Worm (Caenorhabditis elegans) whole organism, early embryonic: Measurements from ENCODE around the gene C09E10.3.
A peak's percentile ranks its signal among the peaks of the same experiment; 100 is the strongest.

Experiments
- B0310.2 ChIP-seq: sonication (generic microtip); optimal IDR thresholded peaks from 2 replicates; lab custom pipeline; 2016; ENCODE audit warnings: mild to moderate bottlenecking, missing genetic modification characterization, missing compliant biosample characterization
- F13C5.2 ChIP-seq: sonication (generic microtip); optimal IDR thresholded peaks from 2 replicates; lab custom pipeline; 2017; ENCODE audit warnings: mild to moderate bottlenecking, missing genetic modification characterization, inconsistent platforms, missing compliant biosample characterization
- aly-1 ChIP-seq: sonication (generic microtip); optimal IDR thresholded peaks from 2 replicates; lab custom pipeline; 2016; ENCODE audit warnings: missing genetic modification characterization, missing compliant biosample characterization
- ama-1 ChIP-seq: fragments of 150-350 bp; optimal IDR thresholded peaks from 2 replicates; lab custom pipeline; 2014
- ceh-13 ChIP-seq: fragments of 200-800 bp; sonication (Bioruptor generic); optimal IDR thresholded peaks from 2 replicates; lab custom pipeline; 2018; ENCODE audit warnings: mild to moderate bottlenecking, missing genetic modification characterization, missing compliant biosample characterization
- ceh-36 ChIP-seq: sonication (generic microtip); optimal IDR thresholded peaks from 2 replicates; lab custom pipeline; 2016; ENCODE audit warnings: missing genetic modification characterization, inconsistent platforms, missing compliant biosample characterization
- ets-7 ChIP-seq: sonication (generic microtip); optimal IDR thresholded peaks from 2 replicates; lab custom pipeline; 2016; ENCODE audit warnings: missing genotype, missing genetic modification characterization, missing compliant biosample characterization
- flt-1 ChIP-seq: fragments of 200-800 bp; sonication (Bioruptor generic); IDR thresholded peaks from 2 replicates; pipeline ENCODE4 v1.3.6; 2022; ENCODE audit warnings: missing genetic modification characterization, missing compliant biosample characterization
- hmbx-1 ChIP-seq: sonication (generic microtip); optimal IDR thresholded peaks from 2 replicates; lab custom pipeline; 2016; ENCODE audit warnings: mild to moderate bottlenecking, missing genetic modification characterization, missing compliant biosample characterization
- hmg-4 ChIP-seq: fragments of 200-800 bp; sonication (Bioruptor generic); optimal IDR thresholded peaks from 2 replicates; lab custom pipeline; 2018; ENCODE audit warnings: mild to moderate bottlenecking, missing genetic modification characterization, missing compliant biosample characterization
- hnd-1 ChIP-seq: sonication (generic microtip); optimal IDR thresholded peaks from 2 replicates; lab custom pipeline; 2016; ENCODE audit warnings: missing genetic modification characterization, missing compliant biosample characterization
- pes-1 ChIP-seq: fragments of 200-800 bp; sonication (Bioruptor generic); IDR thresholded peaks from 2 replicates; pipeline ENCODE4 v1.3.6; 2022; ENCODE audit warnings: missing genetic modification reagents, missing genetic modification characterization, missing compliant biosample characterization
- scrt-1 ChIP-seq: fragments of 200-800 bp; sonication (Bioruptor generic); IDR thresholded peaks from 2 replicates; pipeline ENCODE4 v1.3.6; 2022; ENCODE audit warnings: missing genetic modification characterization, missing compliant biosample characterization
- sea-1 ChIP-seq: fragments of 200-800 bp; sonication (Bioruptor generic); conservative IDR thresholded peaks from 2 replicates; pipeline ENCODE4 v1.3.6; 2022; ENCODE audit warnings: missing genetic modification characterization, missing compliant biosample characterization
- tbx-11 ChIP-seq: fragments of 200-800 bp; sonication (Bioruptor generic); IDR thresholded peaks from 2 replicates; pipeline ENCODE4 v1.3.6; 2022; ENCODE audit warnings: missing genetic modification characterization, missing compliant biosample characterization
- tbx-37 ChIP-seq: fragments of 200-800 bp; sonication (Bioruptor generic); conservative IDR thresholded peaks from 2 replicates; pipeline ENCODE4 v1.3.6; 2022; ENCODE audit warnings: missing genetic modification reagents, missing genetic modification characterization, missing compliant biosample characterization
- tra-4 ChIP-seq: sonication (generic microtip); optimal IDR thresholded peaks from 2 replicates; lab custom pipeline; 2017; ENCODE audit warnings: missing genetic modification characterization, missing compliant biosample characterization

The C09E10.3 gene

ce11 chrX:991274-991673, at the start of gene C09E10.3, which contains the start of gene dgk-1:
Gene C09E10.3 (minus strand): TSS chrX:991374.
Gene dgk-1 (minus strand): TSS chrX:991456.
- TF ChIP-seq pes-1 (GFP tag; lab: Robert Waterston, UW), result no peak
- no peak for TF ChIP-seq aly-1
- no peak for TF ChIP-seq flt-1
- no peak for TF ChIP-seq F13C5.2 (tag; lab: Kevin White, UChicago)
- no peak for TF ChIP-seq hnd-1 (tag; lab: Kevin White, UChicago)
- no peak for TF ChIP-seq hmg-4
- TF ChIP-seq ama-1, result no peak
- no peak for TF ChIP-seq ceh-36
- TF ChIP-seq tbx-11 (GFP tag; lab: Robert Waterston, UW), result no peak
- no peak for TF ChIP-seq tbx-37 (GFP tag; lab: Robert Waterston, UW)

- TF ChIP-seq ceh-13, result no peak
- no peak for TF ChIP-seq flt-1
- no peak for TF ChIP-seq tbx-37 (GFP tag; lab: Robert Waterston, UW)
- TF ChIP-seq hmg-4, result no peak
- TF ChIP-seq tra-4, result no peak
- no peak for TF ChIP-seq F13C5.2 (tag; lab: Kevin White, UChicago)
- TF ChIP-seq ceh-36, result no peak
- TF ChIP-seq scrt-1 (GFP tag; lab: Robert Waterston, UW), result no peak
Observed at ce11 chrX:1038347-1038746, 47.2 kb upstream of the C09E10.3 start, which contains the start of gene F55A4.7. Gene F55A4.7 (minus strand): TSS chrX:1038447.

DNA sequence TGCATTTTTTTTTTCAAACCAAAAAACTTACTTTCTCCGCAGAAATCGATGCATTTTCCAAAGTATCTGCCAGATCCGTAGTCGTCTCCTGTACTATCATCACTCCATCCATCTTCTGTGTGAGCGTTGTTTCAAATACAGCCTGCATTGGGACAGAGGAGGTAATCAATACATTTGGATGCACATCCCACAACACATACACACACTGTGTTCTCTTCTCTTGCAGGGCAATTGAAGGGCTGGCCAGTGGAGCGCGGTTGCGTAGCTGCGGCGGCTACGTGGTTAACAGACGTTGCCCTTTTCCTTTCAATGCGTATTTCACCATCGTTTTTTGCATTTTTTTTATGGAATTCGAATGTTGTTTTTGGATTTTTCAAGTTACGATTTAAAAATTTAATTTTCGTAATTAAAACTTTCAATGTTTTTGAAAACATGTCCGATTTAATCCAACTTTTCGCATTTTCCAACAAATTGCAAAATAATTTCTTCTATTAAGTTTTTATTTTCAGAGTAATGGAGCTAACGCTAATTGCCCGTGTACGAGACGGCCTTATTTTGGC, 43.9 kb upstream of the C09E10.3 start, which contains the start of the genes stau-1 and sec-22:
Gene stau-1, minus strand, starts transcription at position 248 of the 560 bp plus-strand sequence.
Gene sec-22, plus strand, starts transcription at position 510 of the 560 bp plus-strand sequence.
- no peak for TF ChIP-seq ceh-13
- TF ChIP-seq hnd-1 (tag; lab: Kevin White, UChicago), result no peak
- no peak for TF ChIP-seq ceh-36
- peak; percentile 53 for TF ChIP-seq F13C5.2 (tag; lab: Kevin White, UChicago)
- no peak for TF ChIP-seq ets-7 (tag; lab: Kevin White, UChicago)
- TF ChIP-seq tbx-37 (GFP tag; lab: Robert Waterston, UW), result no peak
- TF ChIP-seq hmg-4, result peak; percentile 48
- no peak for TF ChIP-seq scrt-1 (GFP tag; lab: Robert Waterston, UW)
- no peak for TF ChIP-seq B0310.2
- no peak for TF ChIP-seq flt-1
- no peak for TF ChIP-seq hmbx-1 (tag; lab: Kevin White, UChicago)
- TF ChIP-seq sea-1, result no peak
- TF ChIP-seq pes-1 (GFP tag; lab: Robert Waterston, UW), result no peak

- TF ChIP-seq B0310.2, result no peak
- TF ChIP-seq ets-7 (tag; lab: Kevin White, UChicago), result no peak
- no peak for TF ChIP-seq hnd-1 (tag; lab: Kevin White, UChicago)
- no peak for TF ChIP-seq tbx-11 (GFP tag; lab: Robert Waterston, UW)
- TF ChIP-seq flt-1, result no peak
- no peak for TF ChIP-seq ama-1
- no peak for TF ChIP-seq pes-1 (GFP tag; lab: Robert Waterston, UW)
- no peak for TF ChIP-seq tra-4
- no peak for TF ChIP-seq aly-1
- TF ChIP-seq hmg-4, result no peak
- TF ChIP-seq tbx-37 (GFP tag; lab: Robert Waterston, UW), result no peak
- no peak for TF ChIP-seq ceh-36
Observed at ce11 chrX:1030867-1031266, 39.7 kb upstream of the C09E10.3 start.

DNA sequence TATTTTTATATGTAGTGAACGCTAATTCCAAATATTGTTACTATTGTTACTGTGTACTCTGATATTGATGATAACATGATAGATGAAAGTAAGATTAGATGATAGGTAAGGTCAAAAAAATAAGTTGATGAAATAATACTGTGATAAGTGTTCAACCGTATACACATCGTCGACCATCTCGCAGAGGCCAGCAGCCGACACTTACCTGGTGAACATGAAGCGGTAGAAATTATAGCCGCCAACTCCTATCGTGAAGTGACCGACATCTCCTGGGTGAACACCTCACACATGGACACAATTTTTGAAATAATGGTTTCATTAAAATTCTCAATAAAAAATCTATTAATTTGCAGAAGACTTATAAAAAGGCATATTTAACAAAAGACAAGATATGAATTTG, 36.2 kb upstream of the C09E10.3 start:
- no peak for TF ChIP-seq hmbx-1 (tag; lab: Kevin White, UChicago)
- TF ChIP-seq ceh-36, result no peak
- no peak for TF ChIP-seq hmg-4
- no peak for TF ChIP-seq hnd-1 (tag; lab: Kevin White, UChicago)
- TF ChIP-seq aly-1, result no peak
- TF ChIP-seq ceh-13, result no peak
- TF ChIP-seq tbx-11 (GFP tag; lab: Robert Waterston, UW), result no peak
- no peak for TF ChIP-seq flt-1
- TF ChIP-seq sea-1, result no peak
- TF ChIP-seq ets-7 (tag; lab: Kevin White, UChicago), result no peak
- no peak for TF ChIP-seq scrt-1 (GFP tag; lab: Robert Waterston, UW)
- TF ChIP-seq ama-1, result no peak
- TF ChIP-seq B0310.2, result no peak
- TF ChIP-seq pes-1 (GFP tag; lab: Robert Waterston, UW), result no peak
- no peak for TF ChIP-seq tra-4
- TF ChIP-seq F13C5.2 (tag; lab: Kevin White, UChicago), result no peak

ce11 chrX:1026722-1027121, 35.5 kb upstream of the C09E10.3 start:
- TF ChIP-seq hmbx-1 (tag; lab: Kevin White, UChicago), result no peak
- no peak for TF ChIP-seq hnd-1 (tag; lab: Kevin White, UChicago)
- no peak for TF ChIP-seq tra-4
- TF ChIP-seq sea-1, result no peak
- TF ChIP-seq F13C5.2 (tag; lab: Kevin White, UChicago), result no peak
- TF ChIP-seq ets-7 (tag; lab: Kevin White, UChicago), result no peak
- no peak for TF ChIP-seq B0310.2
- TF ChIP-seq pes-1 (GFP tag; lab: Robert Waterston, UW), result no peak
- TF ChIP-seq scrt-1 (GFP tag; lab: Robert Waterston, UW), result no peak
- no peak for TF ChIP-seq tbx-11 (GFP tag; lab: Robert Waterston, UW)
- no peak for TF ChIP-seq tbx-37 (GFP tag; lab: Robert Waterston, UW)
- no peak for TF ChIP-seq ama-1
- TF ChIP-seq hmg-4, result no peak
- no peak for TF ChIP-seq flt-1
- TF ChIP-seq ceh-13, result no peak
- TF ChIP-seq ceh-36, result no peak
- TF ChIP-seq aly-1, result no peak

DNA sequence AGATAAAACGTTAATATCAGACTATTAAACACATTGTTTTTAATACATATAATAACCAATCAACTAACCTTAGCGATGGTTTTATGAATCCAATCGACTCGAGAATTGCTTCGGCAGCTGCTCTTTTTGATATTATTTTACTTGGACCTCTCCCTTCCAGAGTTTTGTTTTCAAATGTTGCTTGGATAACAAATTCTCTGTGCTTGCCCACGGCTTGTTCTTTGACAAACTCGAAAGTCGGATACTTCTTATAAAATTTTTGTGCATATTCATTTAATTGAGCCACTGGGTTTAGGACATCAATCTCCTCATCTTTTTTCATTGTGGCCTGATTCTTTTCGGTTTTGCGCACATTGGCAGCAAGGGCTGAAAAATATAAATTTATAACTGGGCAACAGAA, 33.8 kb upstream of the C09E10.3 start, which contains the start of gene F55A4.3:
Gene F55A4.3, minus strand, starts transcription at position 101 of the 400 bp plus-strand sequence.
- TF ChIP-seq aly-1 (no peak), hnd-1 (tag; lab: Kevin White, UChicago) (no peak), ceh-36 (no peak), hmg-4 (no peak), B0310.2 (no peak), F13C5.2 (tag; lab: Kevin White, UChicago) (no peak), scrt-1 (GFP tag; lab: Robert Waterston, UW) (no peak)

- TF ChIP-seq hmg-4 (peak; percentile 79), F13C5.2 (tag; lab: Kevin White, UChicago) (peak; percentile 22), ceh-13 (no peak)
Observed at ce11 chrX:1021835-1022311, 30.7 kb upstream of the C09E10.3 start.
